Fruit fly (Drosophila melanogaster) whole organism, embryonic: ENCODE results near the gene CG31752.

Source experiments
- C15 ChIP-seq: fragments of 200-800 bp; sonication (Bioruptor generic); IDR thresholded peaks from 3 replicates; pipeline ENCODE4 v1.3.6; 2022; ENCODE audit warnings: missing biosample characterization, missing genetic modification characterization
- CG10654 ChIP-seq: fragments of 200-800 bp; sonication (Bioruptor generic); optimal IDR thresholded peaks from 2 replicates; lab custom pipeline; 2016; ENCODE audit warnings: missing biosample characterization, missing genetic modification characterization
- CG11093 ChIP-seq: fragments of 200-800 bp; sonication (Bioruptor generic); IDR thresholded peaks from 3 replicates; pipeline ENCODE4 v1.3.6; 2022; ENCODE audit warnings: missing biosample characterization, missing genetic modification characterization
- CG11695 ChIP-seq: fragments of 200-800 bp; sonication (Bioruptor generic); IDR thresholded peaks from 3 replicates; pipeline ENCODE4 v1.3.6; 2022; ENCODE audit warnings: missing biosample characterization, missing genetic modification characterization
- CG11696 ChIP-seq: fragments of 200-800 bp; sonication (Bioruptor generic); IDR thresholded peaks from 2 replicates; pipeline ENCODE4 v1.3.6; 2022; ENCODE audit warnings: missing biosample characterization, missing genetic modification characterization
- CG13123 ChIP-seq: fragments of 200-800 bp; sonication (Bioruptor generic); optimal IDR thresholded peaks from 2 replicates; lab custom pipeline; 2016; ENCODE audit warnings: missing biosample characterization, missing genetic modification characterization
- CG14860 ChIP-seq: fragments of 200-800 bp; sonication (Bioruptor generic); IDR thresholded peaks from 3 replicates; pipeline ENCODE4 v1.3.6; 2022; ENCODE audit warnings: missing biosample characterization, missing genetic modification characterization; ENCODE audit not compliant: partially characterized antibody
- CG17802 ChIP-seq: fragments of 200-800 bp; sonication (Bioruptor generic); optimal IDR thresholded peaks from 2 replicates; lab custom pipeline; 2018; ENCODE audit warnings: missing biosample characterization, mild to moderate bottlenecking, missing genetic modification characterization, moderate library complexity
- CG31441 ChIP-seq: fragments of 200-800 bp; sonication (Bioruptor generic); IDR thresholded peaks from 2 replicates; pipeline ENCODE4 v1.3.6; 2022; ENCODE audit warnings: missing biosample characterization, missing genetic modification characterization
- CG3407 ChIP-seq: fragments of 200-800 bp; sonication (Bioruptor generic); optimal IDR thresholded peaks from 2 replicates; lab custom pipeline; 2018; ENCODE audit warnings: missing biosample characterization, mild to moderate bottlenecking, missing genetic modification characterization
- CG34224 ChIP-seq: fragments of 200-800 bp; sonication (Bioruptor generic); IDR thresholded peaks from 3 replicates; pipeline ENCODE4 v1.3.6; 2022; ENCODE audit warnings: missing biosample characterization, missing genetic modification characterization; ENCODE audit not compliant: partially characterized antibody
- CG3995 ChIP-seq: fragments of 200-800 bp; sonication (Bioruptor generic); optimal IDR thresholded peaks from 3 replicates; lab custom pipeline; 2016; ENCODE audit warnings: missing biosample characterization, missing genetic modification characterization
- CG6654 ChIP-seq: fragments of 200-800 bp; sonication (Bioruptor generic); optimal IDR thresholded peaks from 2 replicates; lab custom pipeline; 2017; ENCODE audit warnings: missing biosample characterization, mild to moderate bottlenecking, missing genetic modification characterization
- CG8388 ChIP-seq: fragments of 200-800 bp; sonication (Bioruptor generic); optimal IDR thresholded peaks from 2 replicates; lab custom pipeline; 2019; ENCODE audit warnings: missing biosample characterization, mild to moderate bottlenecking, missing genetic modification characterization, moderate library complexity
- CG9727 ChIP-seq: fragments of 200-800 bp; sonication (Bioruptor generic); optimal IDR thresholded peaks from 3 replicates; lab custom pipeline; 2017; ENCODE audit warnings: missing biosample characterization, mild to moderate bottlenecking, missing genetic modification characterization
- Camta ChIP-seq: fragments of 200-800 bp; sonication (Bioruptor generic); optimal IDR thresholded peaks from 2 replicates; lab custom pipeline; 2016; ENCODE audit warnings: missing biosample characterization, missing genetic modification characterization
- Doc3 ChIP-seq: fragments of 200-800 bp; sonication (Bioruptor generic); IDR thresholded peaks from 3 replicates; pipeline ENCODE4 v1.3.6; 2022; ENCODE audit warnings: missing biosample characterization, missing genetic modification characterization; ENCODE audit not compliant: partially characterized antibody
- Fer2 ChIP-seq: fragments of 200-800 bp; sonication (Bioruptor generic); optimal IDR thresholded peaks from 2 replicates; lab custom pipeline; 2018; ENCODE audit warnings: missing biosample characterization, mild to moderate bottlenecking, missing genetic modification characterization, moderate library complexity
- HLH3B ChIP-seq: fragments of 200-800 bp; sonication (Bioruptor generic); IDR thresholded peaks from 2 replicates; pipeline ENCODE4 v1.3.6; 2022; ENCODE audit warnings: missing biosample characterization, missing genetic modification characterization
- Hmr ChIP-seq: fragments of 200-800 bp; sonication (Bioruptor generic); optimal IDR thresholded peaks from 3 replicates; lab custom pipeline; 2017; ENCODE audit warnings: mild to moderate bottlenecking, missing biosample characterization, missing genetic modification reagents, missing genetic modification characterization
- Hmx ChIP-seq: fragments of 200-800 bp; sonication (Bioruptor generic); optimal IDR thresholded peaks from 2 replicates; lab custom pipeline; 2016; ENCODE audit warnings: missing biosample characterization, missing genetic modification characterization
- Hr3 ChIP-seq: fragments of 200-800 bp; sonication (Bioruptor generic); optimal IDR thresholded peaks from 3 replicates; lab custom pipeline; 2016; ENCODE audit warnings: missing biosample characterization, missing genetic modification characterization
- Lhr ChIP-seq: fragments of 200-800 bp; sonication (Bioruptor generic); optimal IDR thresholded peaks from 3 replicates; lab custom pipeline; 2017; ENCODE audit warnings: mild to moderate bottlenecking, missing biosample characterization, missing genetic modification reagents, missing genetic modification characterization
- MESR4 ChIP-seq: fragments of 200-800 bp; sonication (Bioruptor generic); optimal IDR thresholded peaks from 2 replicates; lab custom pipeline; 2018; ENCODE audit warnings: missing biosample characterization, mild to moderate bottlenecking, missing genetic modification characterization, moderate library complexity
- Med ChIP-seq: fragments of 200-800 bp; sonication (Bioruptor generic); peaks from one replicate; lab custom pipeline; 2016; ENCODE audit warnings: missing biosample characterization, missing genetic modification characterization, mild to moderate bottlenecking, inconsistent platforms, moderate library complexity
- NFAT ChIP-seq: fragments of 200-800 bp; sonication (Bioruptor generic); IDR thresholded peaks from 2 replicates; pipeline ENCODE4 v1.3.6; 2022; ENCODE audit warnings: missing biosample characterization, missing genetic modification characterization
- NfI ChIP-seq: fragments of 200-800 bp; sonication (Bioruptor generic); optimal IDR thresholded peaks from 3 replicates; lab custom pipeline; 2018; ENCODE audit warnings: missing biosample characterization, mild to moderate bottlenecking, missing genetic modification characterization, moderate library complexity
- Poxn ChIP-seq: fragments of 200-800 bp; sonication (Bioruptor generic); IDR thresholded peaks from 2 replicates; pipeline ENCODE4 v1.3.6; 2022; ENCODE audit warnings: missing biosample characterization, missing genetic modification characterization
- Tbp ChIP-seq: fragments of >200 bp; optimal IDR thresholded peaks from 2 replicates; lab custom pipeline; 2018; ENCODE audit warnings: missing biosample characterization, missing genetic modification characterization
- Xrp1 ChIP-seq: fragments of 200-800 bp; sonication (Bioruptor generic); IDR thresholded peaks from 2 replicates; pipeline ENCODE4 v1.3.6; 2022; ENCODE audit warnings: missing biosample characterization, missing genetic modification characterization
- ac ChIP-seq: fragments of 200-800 bp; sonication (Bioruptor generic); optimal IDR thresholded peaks from 3 replicates; lab custom pipeline; 2017; ENCODE audit warnings: missing biosample characterization, mild to moderate bottlenecking, missing genetic modification characterization
- al ChIP-seq: fragments of 200-800 bp; sonication (Bioruptor generic); IDR thresholded peaks from 2 replicates; pipeline ENCODE4 v1.3.6; 2022; ENCODE audit warnings: missing biosample characterization, missing genetic modification characterization
- bbx ChIP-seq: fragments of 200-800 bp; sonication (Bioruptor generic); IDR thresholded peaks from 2 replicates; pipeline ENCODE4 v1.3.6; 2022; ENCODE audit warnings: missing biosample characterization, missing genetic modification characterization; ENCODE audit not compliant: partially characterized antibody
- bsh ChIP-seq, 2 experiments: fragments of 200-800 bp; sonication (Bioruptor generic); optimal IDR thresholded peaks; 2 replicates each; lab custom pipeline; 2017 to 2018; ENCODE audit warnings: mild to moderate bottlenecking in 2 of 2, missing biosample characterization in 2 of 2, missing genetic modification characterization in 2 of 2, moderate library complexity in 1 of 2
- corto ChIP-seq: fragments of 200-800 bp; sonication (Bioruptor generic); optimal IDR thresholded peaks from 2 replicates; lab custom pipeline; 2016; ENCODE audit warnings: missing biosample characterization, mild to moderate bottlenecking, missing genetic modification characterization, moderate library complexity
- croc ChIP-seq: fragments of 200-800 bp; sonication (Bioruptor generic); conservative IDR thresholded peaks from 3 replicates; pipeline ENCODE4 v1.3.6; 2022; ENCODE audit warnings: missing biosample characterization, missing genetic modification characterization
- cwo ChIP-seq: fragments of 200-800 bp; sonication (Bioruptor generic); optimal IDR thresholded peaks from 3 replicates; lab custom pipeline; 2017; ENCODE audit warnings: missing biosample characterization, missing genetic modification characterization, mild to moderate bottlenecking, moderate library complexity, missing genetic modification reagents
- disco-r ChIP-seq: fragments of 200-800 bp; sonication (Bioruptor generic); optimal IDR thresholded peaks from 2 replicates; lab custom pipeline; 2016; ENCODE audit warnings: missing biosample characterization, missing genetic modification characterization
- fd64A ChIP-seq: fragments of 200-800 bp; sonication (Bioruptor generic); optimal IDR thresholded peaks from 3 replicates; lab custom pipeline; 2018; ENCODE audit warnings: missing biosample characterization, mild to moderate bottlenecking, missing genetic modification characterization
- her ChIP-seq: fragments of 200-800 bp; sonication (Bioruptor generic); optimal IDR thresholded peaks from 2 replicates; lab custom pipeline; 2016; ENCODE audit warnings: missing biosample characterization, missing genetic modification characterization
- nom ChIP-seq: fragments of 200-800 bp; sonication (Bioruptor generic); optimal IDR thresholded peaks from 2 replicates; lab custom pipeline; 2017; ENCODE audit warnings: missing biosample characterization, missing genetic modification characterization, mild to moderate bottlenecking, moderate library complexity, missing genetic modification reagents
- odd ChIP-seq: fragments of 200-800 bp; sonication (Bioruptor generic); optimal IDR thresholded peaks from 2 replicates; lab custom pipeline; 2017; ENCODE audit warnings: missing biosample characterization, mild to moderate bottlenecking, missing genetic modification characterization
- pita ChIP-seq: fragments of 200-800 bp; sonication (Bioruptor generic); optimal IDR thresholded peaks from 2 replicates; lab custom pipeline; 2017; ENCODE audit warnings: missing biosample characterization, mild to moderate bottlenecking, missing genetic modification characterization
- repo ChIP-seq: fragments of 200-800 bp; sonication (Bioruptor generic); optimal IDR thresholded peaks from 2 replicates; lab custom pipeline; 2016; ENCODE audit warnings: missing biosample characterization, missing genetic modification characterization
- ro ChIP-seq: fragments of 200-800 bp; sonication (Bioruptor generic); IDR thresholded peaks from 2 replicates; pipeline ENCODE4 v1.3.6; 2022; ENCODE audit warnings: missing biosample characterization, missing genetic modification characterization
- sd ChIP-seq: fragments of 200-800 bp; sonication (Bioruptor generic); optimal IDR thresholded peaks from 3 replicates; lab custom pipeline; 2018; ENCODE audit warnings: missing biosample characterization, mild to moderate bottlenecking, missing genetic modification characterization, moderate library complexity
- slp2 ChIP-seq: fragments of 200-800 bp; sonication (Bioruptor generic); optimal IDR thresholded peaks from 2 replicates; lab custom pipeline; 2016; ENCODE audit warnings: missing biosample characterization, missing genetic modification characterization
- tll ChIP-seq, 2 experiments: fragments of 200-800 bp in 1 of 2; fragments of >200 bp in 1 of 2; sonication (Bioruptor generic) in 1 of 2; optimal IDR thresholded peaks; 2 replicates each; lab custom pipeline; 2017 to 2019; ENCODE audit warnings: missing biosample characterization in 2 of 2, missing genetic modification characterization in 2 of 2, mild to moderate bottlenecking in 1 of 2, moderate library complexity in 1 of 2
- vvl ChIP-seq: fragments of 200-800 bp; sonication (Bioruptor generic); IDR thresholded peaks from 2 replicates; pipeline ENCODE4 v1.3.6; 2022; ENCODE audit warnings: missing biosample characterization, missing genetic modification characterization
- zen2 ChIP-seq: fragments of 200-800 bp; sonication (Bioruptor generic); IDR thresholded peaks from 3 replicates; pipeline ENCODE4 v1.3.6; 2022; ENCODE audit warnings: missing biosample characterization, missing genetic modification characterization; ENCODE audit not compliant: partially characterized antibody

CG31752 gene

dm6 chr2L:18823243-18823803, 17.8 kb downstream of the CG31752 start, which contains the start of gene Ugt36D1 (continued):
- TF ChIP-seq NfI (peak; percentile 39), Hmr (GFP tag; lab: Kevin White, UChicago) (no peak), Med (GFP tag; lab: Kevin White, UChicago) (peak; percentile 88), Camta (GFP tag; lab: Kevin White, UChicago) (no peak), croc (no peak), ac (no peak), her (no peak), CG13123 (GFP tag; lab: Kevin White, UChicago) (no peak), Tbp (GFP tag; lab: Kevin White, UChicago) (no peak), Fer2 (tag; lab: Kevin White, UChicago) (no peak), MESR4 (GFP tag; lab: Kevin White, UChicago) (no peak), CG9727 (GFP tag; lab: Kevin White, UChicago) (no peak), CG11696 (GFP tag; lab: Robert Waterston, UW) (no peak), al (no peak), CG6654 (GFP tag; lab: Kevin White, UChicago) (no peak), slp2 (GFP tag; lab: Kevin White, UChicago) (no peak), Poxn (GFP tag; lab: Robert Waterston, UW) (no peak), sd (peak; percentile 76), ro (GFP tag; lab: Robert Waterston, UW) (no peak), HLH3B (GFP tag; lab: Robert Waterston, UW) (peak; percentile 30; the same call in 1 of the 2 replicates), CG3995 (GFP tag; lab: Kevin White, UChicago) (no peak), CG17802 (tag; lab: Kevin White, UChicago) (no peak), odd (GFP tag; lab: Kevin White, UChicago) (no peak), bsh (GFP tag; optimal IDR thresholded peaks at IDR 0.05; lab: Kevin White, UChicago) (no peak), corto (GFP tag; lab: Kevin White, UChicago) (peak; percentile 4), CG3407 (no peak), repo (no peak), Xrp1 (GFP tag; lab: Robert Waterston, UW) (no peak), tll (GFP tag; optimal IDR thresholded peaks at IDR 0.05; lab: Kevin White, UChicago) (no peak), bbx (GFP tag; lab: Robert Waterston, UW) (no peak), C15 (GFP tag; lab: Robert Waterston, UW) (no peak), pita (GFP tag; lab: Kevin White, UChicago) (no peak), zen2 (GFP tag; lab: Robert Waterston, UW) (no peak), CG14860 (GFP tag; lab: Robert Waterston, UW) (no peak), Lhr (GFP tag; lab: Kevin White, UChicago) (no peak), NFAT (GFP tag; lab: Robert Waterston, UW) (no peak), CG11695 (GFP tag; lab: Robert Waterston, UW) (no peak), Hmx (no peak), nom (GFP tag; lab: Kevin White, UChicago) (peak; percentile 15), CG10654 (GFP tag; lab: Kevin White, UChicago) (no peak), Doc3 (GFP tag; lab: Robert Waterston, UW) (no peak), CG34224 (GFP tag; lab: Robert Waterston, UW) (no peak), disco-r (GFP tag; lab: Kevin White, UChicago) (no peak), CG31441 (no peak), vvl (GFP tag; lab: Robert Waterston, UW) (0 out of 2 replicates have a peak, but pooled peaks have one; percentile 37), Hr3 (no peak), CG11093 (GFP tag; lab: Robert Waterston, UW) (no peak), CG8388 (GFP tag; lab: Kevin White, UChicago) (no peak), fd64A (GFP tag; lab: Kevin White, UChicago) (no peak), cwo (GFP tag; lab: Kevin White, UChicago) (peak; percentile 57)
